ENCODE assay signal across 7 worm cellular contexts in the genomic region with DNA sequence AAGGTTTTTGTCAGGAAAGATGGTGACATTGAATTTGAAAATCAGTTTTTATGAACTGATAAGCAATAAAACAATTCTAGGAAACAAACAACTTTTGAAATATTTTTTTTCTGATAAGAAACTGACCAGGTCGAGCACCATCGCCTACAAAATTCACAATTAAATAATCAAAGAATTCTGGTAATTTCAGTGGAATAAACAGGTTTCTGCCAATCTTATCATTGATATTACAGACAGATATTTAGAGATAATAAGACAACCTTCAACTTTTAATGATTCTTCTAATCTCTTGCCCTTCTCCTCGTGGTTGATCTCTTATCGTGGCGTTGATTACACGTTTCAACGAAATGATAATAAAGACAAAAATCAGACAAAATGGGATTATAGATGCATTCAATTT.
TF ChIP-seq lines count a peak whose summit lies in the region.

No protein-coding gene starts in this region.

TF ChIP-seq in whole organism, L1 larva, 84 proteins besides CTCF, POLR2A, EP300 and RAD21 (continues in another document):
- TF ChIP-seq nhr-90 (tag; optimal IDR thresholded peaks at IDR 0.05; lab: Kevin White, UChicago; ENCODE audit: poor library complexity) (peak; percentile 40), sup-37 (GFP tag; optimal IDR thresholded peaks at IDR 0.05; lab: Kevin White, UChicago) (no peak), vab-15 (tag; optimal IDR thresholded peaks at IDR 0.05; lab: Kevin White, UChicago) (no peak), ztf-4 (tag; optimal IDR thresholded peaks at IDR 0.05; lab: Kevin White, UChicago) (no peak), efl-1 (optimal IDR thresholded peaks at IDR 0.05; lab: Kevin White, UChicago) (no peak), efl-1 (GFP tag; optimal IDR thresholded peaks at IDR 0.05 in 1 of 2; lab: Kevin White, UChicago) (peak in 1 of 2 experiments; percentile 74), egl-27 (tag; optimal IDR thresholded peaks at IDR 0.05; lab: Kevin White, UChicago) (no peak), unc-130 (tag; optimal IDR thresholded peaks at IDR 0.05; lab: Kevin White, UChicago) (no peak), nhr-84 (tag; optimal IDR thresholded peaks at IDR 0.05; lab: Kevin White, UChicago) (no peak), C34B4.2 (tag; optimal IDR thresholded peaks at IDR 0.05; lab: Kevin White, UChicago) (no peak), ztf-11 (tag; optimal IDR thresholded peaks at IDR 0.05; lab: Kevin White, UChicago) (no peak), nhr-237 (tag; optimal IDR thresholded peaks at IDR 0.05; lab: Kevin White, UChicago) (no peak), aly-2 (tag; optimal IDR thresholded peaks at IDR 0.05; lab: Kevin White, UChicago) (no peak)

TF ChIP-seq in whole organism, L2 larva, 48 proteins besides CTCF, POLR2A, EP300 and RAD21 (continues in another document):
- TF ChIP-seq blmp-1 (tag; optimal IDR thresholded peaks at IDR 0.05; lab: Kevin White, UChicago; ENCODE audit: insufficient read depth) (peak; percentile 34), lin-39 (tag; optimal IDR thresholded peaks at IDR 0.05; lab: Kevin White, UChicago) (no peak), peb-1 (tag; optimal IDR thresholded peaks at IDR 0.05; lab: Kevin White, UChicago) (no peak), ceh-82 (tag; optimal IDR thresholded peaks at IDR 0.05; lab: Kevin White, UChicago) (no peak), lin-13 (GFP tag; optimal IDR thresholded peaks at IDR 0.05; lab: Kevin White, UChicago) (no peak), alr-1 (tag; optimal IDR thresholded peaks at IDR 0.05; lab: Kevin White, UChicago) (no peak), Y55F3AM.14 (GFP tag; optimal IDR thresholded peaks at IDR 0.05; lab: Kevin White, UChicago) (no peak), nhr-10 (tag; optimal IDR thresholded peaks at IDR 0.05; lab: Kevin White, UChicago) (no peak), nhr-11 (tag; optimal IDR thresholded peaks at IDR 0.05; lab: Kevin White, UChicago) (no peak), nhr-23 (tag; optimal IDR thresholded peaks at IDR 0.05; lab: Kevin White, UChicago) (no peak), ztf-11 (tag; optimal IDR thresholded peaks at IDR 0.05; lab: Kevin White, UChicago) (no peak), ztf-4 (tag; optimal IDR thresholded peaks at IDR 0.05; lab: Kevin White, UChicago) (no peak), ZK546.5 (tag; optimal IDR thresholded peaks at IDR 0.05; lab: Kevin White, UChicago) (no peak)

TF ChIP-seq in whole organism, L3 larva, 47 proteins besides CTCF, POLR2A, EP300 and RAD21 (continues in another document):
- peak; percentile 70 for TF ChIP-seq nhr-43 (tag; optimal IDR thresholded peaks at IDR 0.05; lab: Kevin White, UChicago; ENCODE audit: poor library complexity, severe bottlenecking)
- TF ChIP-seq nhr-28 (tag; optimal IDR thresholded peaks at IDR 0.05; lab: Kevin White, UChicago) = no peak
- no peak for TF ChIP-seq tbx-2 (tag; optimal IDR thresholded peaks at IDR 0.05; lab: Kevin White, UChicago)
- TF ChIP-seq ceh-9 (tag; optimal IDR thresholded peaks at IDR 0.05; lab: Kevin White, UChicago) = no peak
- no peak for TF ChIP-seq daf-12 (tag; optimal IDR thresholded peaks at IDR 0.05; lab: Kevin White, UChicago)
- TF ChIP-seq pha-4 (tag; optimal IDR thresholded peaks at IDR 0.05; lab: Kevin White, UChicago) = peak; percentile 32
- TF ChIP-seq R02D3.7 (tag; optimal IDR thresholded peaks at IDR 0.05; lab: Kevin White, UChicago) = no peak
- no peak for TF ChIP-seq ama-1 (optimal IDR thresholded peaks at IDR 0.05; lab: Kevin White, UChicago)
- peak; percentile 73 for TF ChIP-seq nhr-25 (tag; optimal IDR thresholded peaks at IDR 0.05; lab: Kevin White, UChicago)
- no peak for TF ChIP-seq ZK546.5 (tag; optimal IDR thresholded peaks at IDR 0.05; lab: Kevin White, UChicago)
- TF ChIP-seq nhr-67 (tag; optimal IDR thresholded peaks at IDR 0.05; lab: Kevin White, UChicago) = no peak
- no peak for TF ChIP-seq ceh-82 (tag; optimal IDR thresholded peaks at IDR 0.05; lab: Kevin White, UChicago)
- TF ChIP-seq nhr-23 (tag; optimal IDR thresholded peaks at IDR 0.05; lab: Kevin White, UChicago) = no peak

TF ChIP-seq in whole organism, L4 larva, 104 proteins besides CTCF, POLR2A, EP300 and RAD21 (continues in another document):
- peak in 1 of 2 experiments; percentile 33 for TF ChIP-seq lsy-2 (tag; optimal IDR thresholded peaks at IDR 0.05; lab: Kevin White, UChicago)
- peak; percentile 88 for TF ChIP-seq mxl-3 (GFP tag; optimal IDR thresholded peaks at IDR 0.05; lab: Kevin White, UChicago)
- TF ChIP-seq Y75B8A.6 (GFP tag; IDR thresholded peaks at IDR 0.05; lab: Robert Waterston, UW) = no peak
- peak; percentile 80 for TF ChIP-seq nhr-102 (tag; optimal IDR thresholded peaks at IDR 0.05; lab: Kevin White, UChicago)
- TF ChIP-seq dve-1 (tag; optimal IDR thresholded peaks at IDR 0.05; lab: Kevin White, UChicago; ENCODE audit: insufficient read depth) = peak; percentile 78
- TF ChIP-seq cey-2 (tag; optimal IDR thresholded peaks at IDR 0.05; lab: Kevin White, UChicago; ENCODE audit: borderline replicate concordance, insufficient read depth) = peak; percentile 20
- peak in 1 of 2 experiments; percentile 76 for TF ChIP-seq mdl-1 (tag; optimal IDR thresholded peaks at IDR 0.05; lab: Kevin White, UChicago)
- no peak for TF ChIP-seq nhr-42 (GFP tag; IDR thresholded peaks at IDR 0.05; lab: Robert Waterston, UW)
- no peak for TF ChIP-seq lin-29 (GFP tag; IDR thresholded peaks at IDR 0.05; lab: Robert Waterston, UW)
- TF ChIP-seq nhr-28 (tag; optimal IDR thresholded peaks at IDR 0.05; lab: Kevin White, UChicago) = peak; percentile 59
- no peak for TF ChIP-seq ztf-7 (tag; optimal IDR thresholded peaks at IDR 0.05; lab: Kevin White, UChicago)
- TF ChIP-seq egl-43 (GFP tag; IDR thresholded peaks at IDR 0.05; lab: Robert Waterston, UW) = no peak
- no peak for TF ChIP-seq zip-11 (GFP tag; IDR thresholded peaks at IDR 0.05; lab: Robert Waterston, UW)

TF ChIP-seq in whole organism, late embryonic, 69 proteins besides CTCF, POLR2A, EP300 and RAD21:
- peak; percentile 91 for TF ChIP-seq elt-2 (tag; optimal IDR thresholded peaks at IDR 0.05; lab: Kevin White, UChicago)
- no peak for TF ChIP-seq ama-1 (optimal IDR thresholded peaks at IDR 0.05; lab: Kevin White, UChicago)
- no peak for TF ChIP-seq syd-9 (tag; optimal IDR thresholded peaks at IDR 0.05; lab: Kevin White, UChicago)
- no peak for TF ChIP-seq ceh-14 (tag; optimal IDR thresholded peaks at IDR 0.05; lab: Kevin White, UChicago)
- TF ChIP-seq hlh-8 (tag; optimal IDR thresholded peaks at IDR 0.05; lab: Kevin White, UChicago) = no peak
TF ChIP-seq in whole organism, late embryonic: peak in this region for 1.

TF ChIP-seq in whole organism, mixed stage, embryonic, 35 proteins besides CTCF, POLR2A, EP300 and RAD21:
- no peak for TF ChIP-seq mab-5 (tag; optimal IDR thresholded peaks at IDR 0.05; lab: Kevin White, UChicago)
- TF ChIP-seq elt-1 (tag; optimal IDR thresholded peaks at IDR 0.05; lab: Kevin White, UChicago; ENCODE audit: borderline replicate concordance, insufficient read depth) = peak; percentile 7
TF ChIP-seq in whole organism, mixed stage, embryonic: peak in this region for 1.

TF ChIP-seq in whole organism, young adult, 124 proteins besides CTCF, POLR2A, EP300 and RAD21:
- peak; percentile 11 for TF ChIP-seq F22D6.2 (tag; optimal IDR thresholded peaks at IDR 0.05; lab: Kevin White, UChicago)
- TF ChIP-seq hsf-1 (GFP tag; IDR thresholded peaks at IDR 0.05; lab: Robert Waterston, UW) = no peak
- TF ChIP-seq let-607 (tag; optimal IDR thresholded peaks at IDR 0.05; lab: Kevin White, UChicago) = peak in 1 of 2 experiments; percentile 45
- TF ChIP-seq ztf-25 (GFP tag; IDR thresholded peaks at IDR 0.05; lab: Robert Waterston, UW) = no peak
- peak; percentile 57 for TF ChIP-seq atf-7 (tag; optimal IDR thresholded peaks at IDR 0.05; lab: Kevin White, UChicago)
- no peak for TF ChIP-seq cebp-1 (GFP tag; IDR thresholded peaks at IDR 0.05; lab: Robert Waterston, UW)
- peak; percentile 19 for TF ChIP-seq cebp-1 (tag; optimal IDR thresholded peaks at IDR 0.05; lab: Kevin White, UChicago)
- peak; percentile 82 for TF ChIP-seq nhr-80 (tag; optimal IDR thresholded peaks at IDR 0.05; lab: Kevin White, UChicago)
- peak; percentile 10 for TF ChIP-seq tlf-1 (GFP tag; optimal IDR thresholded peaks at IDR 0.05; lab: Kevin White, UChicago)
